Fruit fly (Drosophila melanogaster) whole organism, embryonic: Measurements from ENCODE around the gene cyr.
A peak's percentile ranks its signal among the peaks of the same experiment; 100 is the strongest.

ENCODE experiments used
- CG10366 ChIP-seq: fragments of 200-800 bp; sonication (Bioruptor generic); IDR thresholded peaks from 2 replicates; pipeline ENCODE4 v1.3.6; 2022; ENCODE audit warnings: missing biosample characterization, missing genetic modification characterization
- CG11085 ChIP-seq: fragments of 200-800 bp; sonication (Bioruptor generic); IDR thresholded peaks from 2 replicates; pipeline ENCODE4 v1.3.6; 2022; ENCODE audit warnings: missing biosample characterization, missing genetic modification characterization
- CG1233 ChIP-seq: fragments of 200-800 bp; sonication (Bioruptor generic); optimal IDR thresholded peaks from 4 replicates; lab custom pipeline; 2018; ENCODE audit warnings: missing biosample characterization, mild to moderate bottlenecking, missing genetic modification characterization
- CG15479 ChIP-seq: fragments of 200-800 bp; sonication (Bioruptor generic); optimal IDR thresholded peaks from 3 replicates; lab custom pipeline; 2019; ENCODE audit warnings: missing biosample characterization, mild to moderate bottlenecking, missing genetic modification characterization, moderate library complexity
- CG16815 ChIP-seq: fragments of 200-800 bp; sonication (Bioruptor generic); optimal IDR thresholded peaks from 3 replicates; lab custom pipeline; 2017; ENCODE audit warnings: missing biosample characterization, mild to moderate bottlenecking, missing genetic modification characterization
- CG18476 ChIP-seq: fragments of 200-800 bp; sonication (Bioruptor generic); optimal IDR thresholded peaks from 2 replicates; lab custom pipeline; 2016; ENCODE audit warnings: missing biosample characterization, mild to moderate bottlenecking, missing genetic modification characterization
- CG2116 ChIP-seq: fragments of 200-800 bp; sonication (Bioruptor generic); optimal IDR thresholded peaks from 3 replicates; lab custom pipeline; 2018; ENCODE audit warnings: missing biosample characterization, mild to moderate bottlenecking, missing genetic modification characterization
- CG2712 ChIP-seq: fragments of 200-800 bp; optimal IDR thresholded peaks from 3 replicates; lab custom pipeline; 2019; ENCODE audit warnings: missing biosample characterization, mild to moderate bottlenecking, missing genetic modification characterization, moderate library complexity
- CG3065 ChIP-seq: fragments of 200-800 bp; sonication (Bioruptor generic); optimal IDR thresholded peaks from 2 replicates; lab custom pipeline; 2016; ENCODE audit warnings: missing biosample characterization, missing genetic modification characterization
- CG6683 ChIP-seq: fragments of 200-800 bp; sonication (Bioruptor generic); optimal IDR thresholded peaks from 2 replicates; lab custom pipeline; 2017; ENCODE audit warnings: missing biosample characterization, mild to moderate bottlenecking, missing genetic modification characterization, missing genetic modification reagents
- CG6765 ChIP-seq: fragments of 200-800 bp; sonication (Bioruptor generic); optimal IDR thresholded peaks from 3 replicates; lab custom pipeline; 2017; ENCODE audit warnings: missing biosample characterization, mild to moderate bottlenecking, missing genetic modification characterization
- CG6791 ChIP-seq: fragments of 200-800 bp; sonication (Bioruptor generic); IDR thresholded peaks from 3 replicates; pipeline ENCODE4 v1.3.6; 2022; ENCODE audit warnings: missing biosample characterization, missing genetic modification characterization; ENCODE audit not compliant: partially characterized antibody
- CG7745 ChIP-seq: fragments of 200-800 bp; sonication (Bioruptor generic); optimal IDR thresholded peaks from 2 replicates; lab custom pipeline; 2018; ENCODE audit warnings: missing biosample characterization, mild to moderate bottlenecking, missing genetic modification characterization, moderate library complexity
- CG7786 ChIP-seq: fragments of 200-800 bp; sonication (Bioruptor generic); optimal IDR thresholded peaks from 2 replicates; lab custom pipeline; 2016; ENCODE audit warnings: missing biosample characterization, missing genetic modification characterization
- CG7839 ChIP-seq: fragments of 200-800 bp; sonication (Bioruptor generic); optimal IDR thresholded peaks from 3 replicates; lab custom pipeline; 2018; ENCODE audit warnings: missing biosample characterization, mild to moderate bottlenecking, missing genetic modification characterization, moderate library complexity
- CG8359 ChIP-seq: fragments of 200-800 bp; sonication (Bioruptor generic); optimal IDR thresholded peaks from 2 replicates; lab custom pipeline; 2017; ENCODE audit warnings: missing biosample characterization, mild to moderate bottlenecking, missing genetic modification characterization, borderline replicate concordance
- CG9797 ChIP-seq: fragments of 200-800 bp; sonication (Bioruptor generic); optimal IDR thresholded peaks from 3 replicates; lab custom pipeline; 2018; ENCODE audit warnings: missing biosample characterization, mild to moderate bottlenecking, missing genetic modification characterization
- HLH54F ChIP-seq: fragments of 200-800 bp; sonication (Bioruptor generic); optimal IDR thresholded peaks from 3 replicates; lab custom pipeline; 2016; ENCODE audit warnings: missing biosample characterization, missing genetic modification characterization
- HmgZ ChIP-seq: fragments of 200-800 bp; sonication (Bioruptor generic); optimal IDR thresholded peaks from 2 replicates; lab custom pipeline; 2018; ENCODE audit warnings: missing biosample characterization, mild to moderate bottlenecking, missing genetic modification characterization
- Hr3 ChIP-seq: fragments of 200-800 bp; sonication (Bioruptor generic); optimal IDR thresholded peaks from 3 replicates; lab custom pipeline; 2016; ENCODE audit warnings: missing biosample characterization, missing genetic modification characterization
- Jarid2 ChIP-seq: fragments of 200-800 bp; sonication (Bioruptor generic); optimal IDR thresholded peaks from 3 replicates; lab custom pipeline; 2017; ENCODE audit warnings: mild to moderate bottlenecking, missing biosample characterization, missing genetic modification reagents, missing genetic modification characterization
- Kr ChIP-seq: fragments of 200-800 bp; sonication (Bioruptor generic); optimal IDR thresholded peaks from 2 replicates; lab custom pipeline; 2017; ENCODE audit warnings: missing biosample characterization, mild to moderate bottlenecking, missing genetic modification characterization
- Nf-YA ChIP-seq: fragments of 200-800 bp; sonication (Bioruptor generic); IDR thresholded peaks from 2 replicates; pipeline ENCODE4 v1.3.6; 2022; ENCODE audit warnings: missing biosample characterization, missing genetic modification characterization
- Oli ChIP-seq: fragments of 200-800 bp; sonication (Bioruptor generic); optimal IDR thresholded peaks from 2 replicates; lab custom pipeline; 2018; ENCODE audit warnings: missing biosample characterization, mild to moderate bottlenecking, missing genetic modification characterization, moderate library complexity
- Scr ChIP-seq: fragments of 200-800 bp; sonication (Bioruptor generic); IDR thresholded peaks from 2 replicates; pipeline ENCODE4 v1.3.6; 2022; ENCODE audit warnings: missing biosample characterization, missing genetic modification characterization; ENCODE audit not compliant: partially characterized antibody
- Spps ChIP-seq: fragments of 200-800 bp; sonication (Bioruptor generic); optimal IDR thresholded peaks from 2 replicates; lab custom pipeline; 2018; ENCODE audit warnings: missing biosample characterization, mild to moderate bottlenecking, missing genetic modification characterization
- Sry-δ ChIP-seq: fragments of 200-800 bp; sonication (Bioruptor generic); optimal IDR thresholded peaks from 2 replicates; lab custom pipeline; 2016; ENCODE audit warnings: missing biosample characterization, missing genetic modification characterization
- aop ChIP-seq: fragments of 200-800 bp; sonication (Bioruptor generic); IDR thresholded peaks from 2 replicates; pipeline ENCODE4 v1.3.6; 2022; ENCODE audit warnings: missing biosample characterization, missing genetic modification characterization
- bab2 ChIP-seq: fragments of 200-800 bp; sonication (Bioruptor generic); optimal IDR thresholded peaks from 2 replicates; lab custom pipeline; 2016; ENCODE audit warnings: missing biosample characterization, missing genetic modification characterization
- bcd ChIP-seq: fragments of 200-800 bp; sonication (Bioruptor generic); optimal IDR thresholded peaks from 2 replicates; lab custom pipeline; 2017; ENCODE audit warnings: missing biosample characterization, mild to moderate bottlenecking, missing genetic modification characterization
- cato ChIP-seq: fragments of 200-800 bp; sonication (Bioruptor generic); optimal IDR thresholded peaks from 2 replicates; lab custom pipeline; 2016; ENCODE audit warnings: missing biosample characterization, missing genetic modification characterization, borderline replicate concordance
- caup ChIP-seq: fragments of 200-800 bp; sonication (Bioruptor generic); optimal IDR thresholded peaks from 3 replicates; lab custom pipeline; 2017; ENCODE audit warnings: missing biosample characterization, mild to moderate bottlenecking, missing genetic modification characterization, moderate library complexity; ENCODE audit not compliant: severe bottlenecking
- chn ChIP-seq: fragments of 200-800 bp; sonication (Bioruptor generic); optimal IDR thresholded peaks from 2 replicates; lab custom pipeline; 2016; ENCODE audit warnings: missing biosample characterization, missing genetic modification characterization
- crc ChIP-seq: fragments of 200-800 bp; sonication (Bioruptor generic); optimal IDR thresholded peaks from 2 replicates; lab custom pipeline; 2016; ENCODE audit warnings: missing biosample characterization, missing genetic modification characterization
- dysf ChIP-seq: fragments of 200-800 bp; sonication (Bioruptor generic); IDR thresholded peaks from 3 replicates; pipeline ENCODE4 v1.3.6; 2022; ENCODE audit warnings: missing biosample characterization, missing genetic modification characterization
- esg ChIP-seq: fragments of 200-800 bp; sonication (Bioruptor generic); conservative IDR thresholded peaks from 2 replicates; pipeline ENCODE4 v1.3.6; 2022; ENCODE audit warnings: missing biosample characterization, missing genetic modification characterization
- fd102C ChIP-seq: fragments of 200-800 bp; sonication (Bioruptor generic); optimal IDR thresholded peaks from 2 replicates; lab custom pipeline; 2018; ENCODE audit warnings: missing biosample characterization, mild to moderate bottlenecking, missing genetic modification characterization, moderate library complexity
- fu2 ChIP-seq: fragments of 200-800 bp; sonication (Bioruptor generic); optimal IDR thresholded peaks from 2 replicates; lab custom pipeline; 2016; ENCODE audit warnings: missing biosample characterization, missing genetic modification characterization
- gt ChIP-seq: fragments of 200-800 bp; sonication (Bioruptor generic); IDR thresholded peaks from 2 replicates; pipeline ENCODE4 v1.3.6; 2022; ENCODE audit warnings: missing biosample characterization, missing genetic modification characterization
- insv ChIP-seq, 2 experiments: fragments of 200-800 bp; sonication (Bioruptor generic); optimal IDR thresholded peaks; 3 replicates each; lab custom pipeline; 2016 to 2018; ENCODE audit warnings: missing biosample characterization in 2 of 2, missing genetic modification characterization in 2 of 2
- sd ChIP-seq: fragments of 200-800 bp; sonication (Bioruptor generic); optimal IDR thresholded peaks from 3 replicates; lab custom pipeline; 2018; ENCODE audit warnings: missing biosample characterization, mild to moderate bottlenecking, missing genetic modification characterization, moderate library complexity
- sens ChIP-seq: fragments of 200-800 bp; sonication (Bioruptor generic); peaks from one replicate; lab custom pipeline; 2016; ENCODE audit warnings: missing biosample characterization, missing genetic modification characterization
- seq ChIP-seq: fragments of 200-800 bp; sonication (Bioruptor generic); IDR thresholded peaks from 2 replicates; pipeline ENCODE4 v1.3.6; 2022; ENCODE audit warnings: missing biosample characterization, missing genetic modification characterization
- sqz ChIP-seq: fragments of 200-800 bp; sonication (Bioruptor generic); optimal IDR thresholded peaks from 3 replicates; lab custom pipeline; 2018; ENCODE audit warnings: missing biosample characterization, mild to moderate bottlenecking, missing genetic modification characterization
- tgo ChIP-seq: fragments of 200-800 bp; sonication (Bioruptor generic); IDR thresholded peaks from 3 replicates; pipeline ENCODE4 v1.3.6; 2022; ENCODE audit warnings: missing biosample characterization, missing genetic modification characterization
- tio ChIP-seq: fragments of 200-800 bp; sonication (Bioruptor generic); optimal IDR thresholded peaks from 2 replicates; lab custom pipeline; 2017; ENCODE audit warnings: missing biosample characterization, missing genetic modification characterization, inconsistent platforms
- trh ChIP-seq: fragments of 200-800 bp; sonication (Bioruptor generic); optimal IDR thresholded peaks from 2 replicates; lab custom pipeline; 2016; ENCODE audit warnings: missing biosample characterization, missing genetic modification characterization
- twi ChIP-seq: fragments of 200-800 bp; optimal IDR thresholded peaks from 2 replicates; lab custom pipeline; 2019; ENCODE audit warnings: missing biosample characterization, mild to moderate bottlenecking, missing genetic modification characterization, moderate library complexity
- usp ChIP-seq: fragments of >200 bp; optimal IDR thresholded peaks from 2 replicates; lab custom pipeline; 2017; ENCODE audit warnings: missing biosample characterization, missing genetic modification characterization

The cyr gene

DNA sequence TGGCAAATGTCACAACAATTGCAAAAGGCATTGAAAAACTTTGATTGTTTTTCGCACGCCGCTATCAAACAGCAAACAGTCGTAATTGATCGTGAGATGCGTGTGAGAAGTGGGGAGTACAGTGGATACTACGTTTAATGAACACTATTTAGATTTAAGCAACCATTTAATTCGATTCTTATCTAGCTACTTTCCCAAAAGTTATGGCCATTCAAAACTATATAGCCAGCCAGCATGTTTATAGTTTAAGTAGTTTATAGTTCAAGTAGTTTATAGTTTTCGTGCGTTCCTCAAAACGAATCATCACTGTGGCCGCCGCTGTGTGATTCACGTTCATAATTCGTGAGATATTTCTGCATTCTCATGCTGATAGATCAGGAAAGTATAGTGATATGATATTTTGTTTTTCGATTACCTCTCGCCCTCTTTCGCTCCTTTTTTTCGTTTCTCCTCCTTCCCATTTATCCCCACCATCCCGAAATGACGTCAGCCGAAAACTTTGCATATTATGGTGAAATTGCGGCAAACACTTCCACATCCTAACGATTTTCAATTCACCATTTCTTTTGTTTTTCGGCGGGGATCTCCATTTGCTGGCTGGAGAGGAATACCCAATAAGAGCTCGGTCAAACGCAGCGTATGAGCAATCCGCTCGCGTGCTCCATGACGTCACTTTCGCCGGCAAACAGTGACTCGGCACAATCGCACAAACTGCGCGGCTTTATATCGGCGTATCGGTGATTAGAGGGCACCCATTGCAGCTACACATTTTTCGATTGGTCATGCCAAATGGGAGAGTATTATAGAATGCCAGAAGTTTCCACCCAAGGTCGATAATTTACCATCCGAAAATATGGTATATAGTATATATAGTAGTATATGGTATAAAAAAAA is 21.9 kb downstream of the cyr start (continued):
- TF ChIP-seq CG16815 (GFP tag; lab: Kevin White, UChicago) (no peak), twi (no peak), CG6765 (GFP tag; lab: Kevin White, UChicago) (no peak), CG9797 (GFP tag; lab: Kevin White, UChicago) (no peak), usp (GFP tag; lab: Kevin White, UChicago) (no peak), crc (GFP tag; lab: Kevin White, UChicago) (no peak), fu2 (GFP tag; lab: Kevin White, UChicago) (peak; percentile 36), CG2712 (tag; lab: Kevin White, UChicago) (peak; percentile 38), seq (no peak), Jarid2 (GFP tag; lab: Kevin White, UChicago) (peak; percentile 10), cato (GFP tag; lab: Kevin White, UChicago) (no peak), tgo (GFP tag; lab: Robert Waterston, UW) (peak; percentile 60), Kr (GFP tag; lab: Kevin White, UChicago) (no peak), Hr3 (GFP tag; lab: Kevin White, UChicago) (no peak), CG18476 (GFP tag; lab: Kevin White, UChicago) (no peak), CG3065 (GFP tag; lab: Kevin White, UChicago) (no peak), sd (tag; lab: Kevin White, UChicago) (peak; percentile 21), tio (GFP tag; lab: Kevin White, UChicago) (peak; percentile 9), sqz (GFP tag; lab: Kevin White, UChicago) (no peak), CG7839 (tag; lab: Kevin White, UChicago) (peak; percentile 75), Nf-YA (GFP tag; lab: Robert Waterston, UW) (no peak), insv (GFP tag; optimal IDR thresholded peaks at IDR 0.05; lab: Kevin White, UChicago) (no peak), esg (peak; percentile 42), CG11085 (peak; percentile 52; the same call in 1 of the 2 replicates), Scr (GFP tag; lab: Robert Waterston, UW) (no peak), CG6683 (GFP tag; lab: Kevin White, UChicago) (peak; percentile 6), Oli (tag; lab: Kevin White, UChicago) (peak; percentile 41), bcd (GFP tag; lab: Kevin White, UChicago) (peak; percentile 44), CG8359 (GFP tag; lab: Kevin White, UChicago) (no peak), chn (GFP tag; lab: Kevin White, UChicago) (peak; percentile 15), CG7786 (GFP tag; lab: Kevin White, UChicago) (peak; percentile 69), bab2 (GFP tag; lab: Kevin White, UChicago) (peak; percentile 52), trh (GFP tag; lab: Kevin White, UChicago) (no peak), CG6791 (GFP tag; lab: Robert Waterston, UW) (no peak), gt (GFP tag; lab: Robert Waterston, UW) (no peak), CG2116 (GFP tag; lab: Kevin White, UChicago) (no peak), fd102C (GFP tag; lab: Kevin White, UChicago) (no peak), HLH54F (GFP tag; lab: Kevin White, UChicago) (peak; percentile 63), Sry-δ (GFP tag; lab: Kevin White, UChicago) (peak; percentile 24), aop (GFP tag; lab: Robert Waterston, UW) (no peak), CG1233 (GFP tag; lab: Kevin White, UChicago) (no peak), CG7745 (tag; lab: Kevin White, UChicago) (no peak), Spps (tag; lab: Kevin White, UChicago) (no peak), HmgZ (peak; percentile 61), dysf (GFP tag; lab: Robert Waterston, UW) (peak; percentile 74), caup (GFP tag; lab: Kevin White, UChicago) (peak; percentile 67), sens (GFP tag; lab: Kevin White, UChicago) (peak; percentile 72), CG10366 (GFP tag; lab: Robert Waterston, UW) (peak; percentile 72), CG15479 (GFP tag; lab: Kevin White, UChicago) (no peak)
